Worm (Caenorhabditis elegans): Measurements from ENCODE around the gene vhl-1.

- TF ChIP-seq ZK546.5 (tag; optimal IDR thresholded peaks at IDR 0.05), result no peak
- no peak for TF ChIP-seq ceh-82 (tag; optimal IDR thresholded peaks at IDR 0.05)
- no peak for TF ChIP-seq ztf-11 (tag; optimal IDR thresholded peaks at IDR 0.05)
- TF ChIP-seq unc-62 (GFP tag; optimal IDR thresholded peaks at IDR 0.05), result no peak
- TF ChIP-seq egl-27 (tag; optimal IDR thresholded peaks at IDR 0.05), result no peak
- TF ChIP-seq lin-13 (GFP tag; optimal IDR thresholded peaks at IDR 0.05), result no peak
- no peak for TF ChIP-seq lin-11 (tag; optimal IDR thresholded peaks at IDR 0.05)
- no peak for TF ChIP-seq mbf-1 (tag; optimal IDR thresholded peaks at IDR 0.05)
- TF ChIP-seq nhr-11 (tag; optimal IDR thresholded peaks at IDR 0.05), result no peak
- no peak for TF ChIP-seq nhr-12 (tag; optimal IDR thresholded peaks at IDR 0.05)
- no peak for TF ChIP-seq ama-1 (optimal IDR thresholded peaks at IDR 0.05)
- no peak for TF ChIP-seq mdl-1 (tag; optimal IDR thresholded peaks at IDR 0.05)
These were observed 29.9 kb downstream of the vhl-1 start for ce11 chrX:11337095-11337494.
